Worm (Caenorhabditis elegans) whole organism, early embryonic: Measurements from ENCODE around the gene C34C12.7.

Source experiments
- ama-1 ChIP-seq: fragments of 150-350 bp; optimal IDR thresholded peaks from 2 replicates; lab custom pipeline; 2014
- ceh-36 ChIP-seq: sonication (generic microtip); optimal IDR thresholded peaks from 2 replicates; lab custom pipeline; 2016; ENCODE audit warnings: missing genetic modification characterization, inconsistent platforms, missing compliant biosample characterization
- flt-1 ChIP-seq: fragments of 200-800 bp; sonication (Bioruptor generic); IDR thresholded peaks from 2 replicates; pipeline ENCODE4 v1.3.6; 2022; ENCODE audit warnings: missing genetic modification characterization, missing compliant biosample characterization
- hmg-4 ChIP-seq: fragments of 200-800 bp; sonication (Bioruptor generic); optimal IDR thresholded peaks from 2 replicates; lab custom pipeline; 2018; ENCODE audit warnings: mild to moderate bottlenecking, missing genetic modification characterization, missing compliant biosample characterization
- hnd-1 ChIP-seq: sonication (generic microtip); optimal IDR thresholded peaks from 2 replicates; lab custom pipeline; 2016; ENCODE audit warnings: missing genetic modification characterization, missing compliant biosample characterization
- pes-1 ChIP-seq: fragments of 200-800 bp; sonication (Bioruptor generic); IDR thresholded peaks from 2 replicates; pipeline ENCODE4 v1.3.6; 2022; ENCODE audit warnings: missing genetic modification reagents, missing genetic modification characterization, missing compliant biosample characterization

DNA sequence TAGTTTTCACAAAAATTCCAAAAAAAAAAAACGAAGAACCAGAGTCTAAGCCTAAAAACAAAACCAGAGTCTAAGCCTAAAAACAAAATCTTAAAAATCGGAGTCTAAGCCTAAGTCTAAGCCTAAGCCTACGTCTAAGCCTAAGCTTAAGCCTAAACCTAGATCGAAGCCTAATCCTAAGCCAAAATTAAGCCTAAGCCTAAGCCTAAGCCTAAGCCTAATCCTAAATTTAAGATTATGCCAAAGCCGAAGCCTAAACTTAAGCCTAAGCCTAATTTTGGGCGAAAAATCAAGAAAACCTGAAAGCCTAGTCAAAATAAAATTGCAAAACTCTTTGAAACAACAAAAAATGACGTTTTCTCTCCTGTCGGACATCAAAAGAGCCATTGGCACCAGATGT lies 10.8 kb downstream of the C34C12.7 start:
- no peak for TF ChIP-seq pes-1 (GFP tag; lab: Robert Waterston, UW)
- TF ChIP-seq ama-1: no peak
- TF ChIP-seq hmg-4 (GFP tag; lab: Kevin White, UChicago): no peak
- no peak for TF ChIP-seq flt-1
- TF ChIP-seq ceh-36 (tag; lab: Kevin White, UChicago): peak; percentile 80
- no peak for TF ChIP-seq hnd-1 (tag; lab: Kevin White, UChicago)
